Fruit fly (Drosophila melanogaster) whole organism, embryonic: ENCODE results near the gene CG31249.

Experiments used
- Abd-B ChIP-seq: fragments of 200-800 bp; sonication (Bioruptor generic); optimal IDR thresholded peaks from 2 replicates; lab custom pipeline; 2018; ENCODE audit warnings: missing biosample characterization, mild to moderate bottlenecking, missing genetic modification characterization, moderate library complexity
- Aef1 ChIP-seq: fragments of 200-800 bp; sonication (Bioruptor generic); IDR thresholded peaks from 3 replicates; pipeline ENCODE4 v1.3.6; 2022; ENCODE audit warnings: missing biosample characterization, missing genetic modification characterization
- Asciz ChIP-seq: fragments of 200-800 bp; sonication (Bioruptor generic); optimal IDR thresholded peaks from 2 replicates; lab custom pipeline; 2017; ENCODE audit warnings: missing biosample characterization, mild to moderate bottlenecking, missing genetic modification characterization, missing genetic modification reagents
- C15 ChIP-seq: fragments of 200-800 bp; sonication (Bioruptor generic); IDR thresholded peaks from 3 replicates; pipeline ENCODE4 v1.3.6; 2022; ENCODE audit warnings: missing biosample characterization, missing genetic modification characterization
- CG14965 ChIP-seq: fragments of 200-800 bp; sonication (Bioruptor generic); optimal IDR thresholded peaks from 2 replicates; lab custom pipeline; 2016; ENCODE audit warnings: missing biosample characterization, missing genetic modification characterization, borderline replicate concordance
- CG15011 ChIP-seq: fragments of 200-800 bp; sonication (Bioruptor generic); optimal IDR thresholded peaks from 3 replicates; lab custom pipeline; 2018; ENCODE audit warnings: missing biosample characterization, mild to moderate bottlenecking, missing genetic modification characterization
- CG15269 ChIP-seq: fragments of 200-800 bp; sonication (Bioruptor generic); optimal IDR thresholded peaks from 2 replicates; lab custom pipeline; 2018; ENCODE audit warnings: missing biosample characterization, mild to moderate bottlenecking, missing genetic modification characterization, moderate library complexity
- CG15601 ChIP-seq: fragments of 200-800 bp; sonication (Bioruptor generic); optimal IDR thresholded peaks from 3 replicates; lab custom pipeline; 2019; ENCODE audit warnings: missing biosample characterization, mild to moderate bottlenecking, missing genetic modification characterization, moderate library complexity
- CG17186 ChIP-seq: fragments of 200-800 bp; sonication (Bioruptor generic); optimal IDR thresholded peaks from 3 replicates; lab custom pipeline; 2017; ENCODE audit warnings: missing biosample characterization, missing genetic modification reagents, missing genetic modification characterization
- CG17802 ChIP-seq: fragments of 200-800 bp; sonication (Bioruptor generic); optimal IDR thresholded peaks from 2 replicates; lab custom pipeline; 2018; ENCODE audit warnings: missing biosample characterization, mild to moderate bottlenecking, missing genetic modification characterization, moderate library complexity
- CG2875 ChIP-seq: fragments of 200-800 bp; sonication (Bioruptor generic); optimal IDR thresholded peaks from 2 replicates; lab custom pipeline; 2017; ENCODE audit warnings: missing biosample characterization, mild to moderate bottlenecking, missing genetic modification characterization, missing genetic modification reagents
- CG30020 ChIP-seq: fragments of 200-800 bp; optimal IDR thresholded peaks from 2 replicates; lab custom pipeline; 2019; ENCODE audit warnings: missing biosample characterization, mild to moderate bottlenecking, missing genetic modification characterization, moderate library complexity
- CG30431 ChIP-seq: fragments of 200-800 bp; sonication (Bioruptor generic); optimal IDR thresholded peaks from 2 replicates; lab custom pipeline; 2017; ENCODE audit warnings: missing biosample characterization, missing genetic modification characterization
- CG3281 ChIP-seq: fragments of 200-800 bp; sonication (Bioruptor generic); optimal IDR thresholded peaks from 3 replicates; lab custom pipeline; 2017; ENCODE audit warnings: missing biosample characterization, mild to moderate bottlenecking, missing genetic modification characterization
- CG34224 ChIP-seq: fragments of 200-800 bp; sonication (Bioruptor generic); IDR thresholded peaks from 3 replicates; pipeline ENCODE4 v1.3.6; 2022; ENCODE audit warnings: missing biosample characterization, missing genetic modification characterization; ENCODE audit not compliant: partially characterized antibody
- CG34376 ChIP-seq: fragments of 200-800 bp; sonication (Bioruptor generic); optimal IDR thresholded peaks from 2 replicates; lab custom pipeline; 2018; ENCODE audit warnings: missing biosample characterization, mild to moderate bottlenecking, missing genetic modification characterization
- CG4617 ChIP-seq: fragments of 200-800 bp; sonication (Bioruptor generic); optimal IDR thresholded peaks from 3 replicates; lab custom pipeline; 2016; ENCODE audit warnings: missing biosample characterization, missing genetic modification characterization, borderline replicate concordance
- CG5245 ChIP-seq: fragments of 200-800 bp; sonication (Bioruptor generic); optimal IDR thresholded peaks from 3 replicates; lab custom pipeline; 2016; ENCODE audit warnings: missing biosample characterization, missing genetic modification characterization
- CG6654 ChIP-seq: fragments of 200-800 bp; sonication (Bioruptor generic); optimal IDR thresholded peaks from 2 replicates; lab custom pipeline; 2017; ENCODE audit warnings: missing biosample characterization, mild to moderate bottlenecking, missing genetic modification characterization
- CG8089 ChIP-seq: fragments of 200-800 bp; sonication (Bioruptor generic); optimal IDR thresholded peaks from 3 replicates; lab custom pipeline; 2016; ENCODE audit warnings: missing biosample characterization, missing genetic modification characterization
- Camta ChIP-seq: fragments of 200-800 bp; sonication (Bioruptor generic); optimal IDR thresholded peaks from 2 replicates; lab custom pipeline; 2016; ENCODE audit warnings: missing biosample characterization, missing genetic modification characterization
- D19A ChIP-seq: fragments of 200-800 bp; optimal IDR thresholded peaks from 3 replicates; lab custom pipeline; 2019; ENCODE audit warnings: missing biosample characterization, mild to moderate bottlenecking, missing genetic modification characterization, moderate library complexity
- Doc2 ChIP-seq: fragments of 200-800 bp; sonication (Bioruptor generic); IDR thresholded peaks from 2 replicates; pipeline ENCODE4 v1.3.6; 2022; ENCODE audit warnings: missing biosample characterization, missing genetic modification characterization
- Doc3 ChIP-seq: fragments of 200-800 bp; sonication (Bioruptor generic); IDR thresholded peaks from 3 replicates; pipeline ENCODE4 v1.3.6; 2022; ENCODE audit warnings: missing biosample characterization, missing genetic modification characterization; ENCODE audit not compliant: partially characterized antibody
- Elba2 ChIP-seq: fragments of 200-800 bp; sonication (Bioruptor generic); optimal IDR thresholded peaks from 3 replicates; lab custom pipeline; 2016; ENCODE audit warnings: missing biosample characterization, missing genetic modification characterization
- GATAe ChIP-seq: fragments of 200-800 bp; sonication (Bioruptor generic); conservative IDR thresholded peaks from 2 replicates; pipeline ENCODE4 v1.3.6; 2022; ENCODE audit warnings: missing biosample characterization, missing genetic modification characterization
- Hmx ChIP-seq: fragments of 200-800 bp; sonication (Bioruptor generic); optimal IDR thresholded peaks from 2 replicates; lab custom pipeline; 2016; ENCODE audit warnings: missing biosample characterization, missing genetic modification characterization
- Hr51 ChIP-seq, 2 experiments: fragments of 200-800 bp; sonication (Bioruptor generic); optimal IDR thresholded peaks; 2 replicates in 1 of 2; 3 replicates in 1 of 2; lab custom pipeline; 2016 to 2018; ENCODE audit warnings: missing biosample characterization in 2 of 2, missing genetic modification characterization in 2 of 2, mild to moderate bottlenecking in 1 of 2, moderate library complexity in 1 of 2
- Med ChIP-seq: fragments of 200-800 bp; sonication (Bioruptor generic); peaks from one replicate; lab custom pipeline; 2016; ENCODE audit warnings: missing biosample characterization, missing genetic modification characterization, mild to moderate bottlenecking, inconsistent platforms, moderate library complexity
- Mrtf ChIP-seq: fragments of 200-800 bp; sonication (Bioruptor generic); IDR thresholded peaks from 3 replicates; pipeline ENCODE4 v1.3.6; 2022; ENCODE audit warnings: missing biosample characterization, missing genetic modification characterization
- Oaz ChIP-seq: fragments of 200-800 bp; sonication (Bioruptor generic); IDR thresholded peaks from 2 replicates; pipeline ENCODE4 v1.3.6; 2022; ENCODE audit warnings: missing biosample characterization, missing genetic modification characterization
- PHDP ChIP-seq: fragments of 200-800 bp; sonication (Bioruptor generic); optimal IDR thresholded peaks from 3 replicates; lab custom pipeline; 2018; ENCODE audit warnings: missing biosample characterization, mild to moderate bottlenecking, missing genetic modification characterization, moderate library complexity
- Sin3A ChIP-seq: fragments of >200 bp; optimal IDR thresholded peaks from 2 replicates; lab custom pipeline; 2018
- Sry-β ChIP-seq: fragments of 200-800 bp; sonication (Bioruptor generic); optimal IDR thresholded peaks from 2 replicates; lab custom pipeline; 2018; ENCODE audit warnings: missing biosample characterization, mild to moderate bottlenecking, missing genetic modification characterization, moderate library complexity
- Xbp1 ChIP-seq: fragments of 200-800 bp; sonication (Bioruptor generic); optimal IDR thresholded peaks from 3 replicates; lab custom pipeline; 2016; ENCODE audit warnings: missing biosample characterization, mild to moderate bottlenecking, missing genetic modification characterization
- YL-1 ChIP-seq: fragments of 200-800 bp; sonication (Bioruptor generic); optimal IDR thresholded peaks from 3 replicates; lab custom pipeline; 2017; ENCODE audit warnings: missing biosample characterization, mild to moderate bottlenecking, missing genetic modification characterization
- ash1 ChIP-seq: fragments of 200-800 bp; sonication (Bioruptor generic); optimal IDR thresholded peaks from 2 replicates; lab custom pipeline; 2018; ENCODE audit warnings: missing biosample characterization, mild to moderate bottlenecking, missing genetic modification characterization
- br ChIP-seq: fragments of >200 bp; optimal IDR thresholded peaks from 2 replicates; lab custom pipeline; 2017
- fd3F ChIP-seq: fragments of 200-800 bp; sonication (Bioruptor generic); optimal IDR thresholded peaks from 2 replicates; lab custom pipeline; 2018; ENCODE audit warnings: missing biosample characterization, mild to moderate bottlenecking, missing genetic modification characterization, moderate library complexity
- gcm2 ChIP-seq: fragments of 200-800 bp; sonication (Bioruptor generic); optimal IDR thresholded peaks from 2 replicates; lab custom pipeline; 2016; ENCODE audit warnings: missing biosample characterization, missing genetic modification characterization
- grn ChIP-seq: fragments of 200-800 bp; sonication (Bioruptor generic); optimal IDR thresholded peaks from 3 replicates; lab custom pipeline; 2017; ENCODE audit warnings: missing biosample characterization, missing genetic modification characterization
- gsb ChIP-seq: fragments of 200-800 bp; sonication (Bioruptor generic); IDR thresholded peaks from 2 replicates; pipeline ENCODE4 v1.3.6; 2022; ENCODE audit warnings: missing biosample characterization, missing genetic modification characterization
- lilli ChIP-seq: fragments of 200-800 bp; sonication (Bioruptor generic); optimal IDR thresholded peaks from 3 replicates; lab custom pipeline; 2016; ENCODE audit warnings: missing biosample characterization, missing genetic modification characterization
- maf-S ChIP-seq: fragments of 200-800 bp; sonication (Bioruptor generic); optimal IDR thresholded peaks from 2 replicates; lab custom pipeline; 2016; ENCODE audit warnings: missing biosample characterization, missing genetic modification characterization
- pita ChIP-seq: fragments of 200-800 bp; sonication (Bioruptor generic); optimal IDR thresholded peaks from 2 replicates; lab custom pipeline; 2017; ENCODE audit warnings: missing biosample characterization, mild to moderate bottlenecking, missing genetic modification characterization
- stc ChIP-seq: fragments of 200-800 bp; sonication (Bioruptor generic); IDR thresholded peaks from 2 replicates; pipeline ENCODE4 v1.3.6; 2022; ENCODE audit warnings: missing biosample characterization, missing genetic modification characterization
- tup ChIP-seq: fragments of 200-800 bp; sonication (Bioruptor generic); optimal IDR thresholded peaks from 2 replicates; lab custom pipeline; 2016; ENCODE audit warnings: missing biosample characterization, mild to moderate bottlenecking, missing genetic modification characterization, moderate library complexity
- twi ChIP-seq: fragments of 200-800 bp; optimal IDR thresholded peaks from 2 replicates; lab custom pipeline; 2019; ENCODE audit warnings: missing biosample characterization, mild to moderate bottlenecking, missing genetic modification characterization, moderate library complexity
- z ChIP-seq: fragments of 200-800 bp; sonication (Bioruptor generic); IDR thresholded peaks from 3 replicates; pipeline ENCODE4 v1.3.6; 2022; ENCODE audit warnings: missing biosample characterization, missing genetic modification characterization
- zen2 ChIP-seq: fragments of 200-800 bp; sonication (Bioruptor generic); IDR thresholded peaks from 3 replicates; pipeline ENCODE4 v1.3.6; 2022; ENCODE audit warnings: missing biosample characterization, missing genetic modification characterization; ENCODE audit not compliant: partially characterized antibody

CG31249 gene

DNA sequence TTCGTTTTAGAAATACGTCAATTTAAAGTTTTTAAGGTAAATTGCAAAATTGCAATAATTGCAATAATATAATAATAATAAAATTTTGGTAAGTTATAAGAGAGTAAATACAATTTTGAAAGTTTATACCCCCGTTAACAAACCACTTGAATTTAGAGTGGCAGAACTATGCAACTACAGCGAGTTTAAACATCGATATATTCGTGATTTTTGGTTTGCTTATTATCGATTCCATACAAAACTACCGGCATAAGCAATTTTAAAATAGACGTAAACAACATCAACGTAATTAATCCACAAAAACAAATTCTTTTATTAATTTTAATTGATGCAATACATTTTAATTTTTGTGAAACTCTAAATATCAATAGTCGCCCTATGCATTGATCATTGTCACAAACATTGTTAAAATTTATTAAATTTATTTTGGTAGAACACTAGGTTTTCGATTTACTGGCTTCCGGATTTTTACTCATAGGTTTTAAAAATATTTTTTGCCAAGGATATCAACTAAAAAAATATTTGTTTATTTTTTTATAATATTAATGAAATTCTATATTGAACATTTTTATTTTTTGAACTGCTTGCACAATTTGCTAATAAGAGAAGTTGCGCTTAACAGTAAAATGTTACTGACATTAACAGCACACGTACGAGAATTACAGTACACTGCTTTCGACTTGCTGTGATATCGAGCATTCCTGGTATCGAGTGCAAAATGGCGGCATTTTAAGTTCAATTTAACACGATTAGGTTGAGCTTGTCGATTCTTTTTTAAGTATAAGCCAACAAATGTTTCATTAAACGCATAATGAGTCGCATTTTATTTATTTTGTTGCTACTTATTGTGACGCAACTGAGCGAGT, 32.1 kb upstream of the CG31249 start, which contains the start of gene Pxt (continued):
- no peak for TF ChIP-seq CG15011
- no peak for TF ChIP-seq CG6654 (GFP tag; lab: Kevin White, UChicago)
- TF ChIP-seq Oaz (GFP tag; lab: Robert Waterston, UW), result no peak
- no peak for TF ChIP-seq grn (GFP tag; lab: Kevin White, UChicago)
- TF ChIP-seq CG3281 (GFP tag; lab: Kevin White, UChicago), result no peak
- no peak for TF ChIP-seq CG4617
- peak; percentile 27 for TF ChIP-seq CG15601 (tag; lab: Kevin White, UChicago)
- no peak for TF ChIP-seq twi (tag; lab: Kevin White, UChicago)
- no peak for TF ChIP-seq Xbp1 (GFP tag; lab: Kevin White, UChicago)
- TF ChIP-seq Sin3A (lab: Kevin White, UChicago), result no peak
- TF ChIP-seq CG34224 (GFP tag; lab: Robert Waterston, UW), result no peak; the same call in 2 of the 3 replicates
- TF ChIP-seq fd3F (GFP tag; lab: Kevin White, UChicago), result no peak
- TF ChIP-seq CG34376 (GFP tag; lab: Kevin White, UChicago), result no peak
- no peak for TF ChIP-seq CG30431 (GFP tag; lab: Kevin White, UChicago)
- no peak for TF ChIP-seq Mrtf (GFP tag; lab: Robert Waterston, UW)
- TF ChIP-seq maf-S, result no peak
- TF ChIP-seq D19A, result no peak
- peak; percentile 16 for TF ChIP-seq Med (GFP tag; lab: Kevin White, UChicago)
- TF ChIP-seq z, result no peak
- no peak for TF ChIP-seq stc (GFP tag; lab: Robert Waterston, UW)
- TF ChIP-seq Asciz, result no peak
- TF ChIP-seq GATAe, result no peak
- TF ChIP-seq Doc2 (GFP tag; lab: Robert Waterston, UW), result no peak
- no peak for TF ChIP-seq lilli
- no peak for TF ChIP-seq Hmx
- no peak for TF ChIP-seq CG30020 (tag; lab: Kevin White, UChicago)
- no peak for TF ChIP-seq gcm2 (GFP tag; lab: Kevin White, UChicago)
- TF ChIP-seq gsb (GFP tag; lab: Robert Waterston, UW), result no peak
- TF ChIP-seq YL-1 (GFP tag; lab: Kevin White, UChicago), result no peak
- TF ChIP-seq Hr51 (GFP tag; optimal IDR thresholded peaks at IDR 0.05; lab: Kevin White, UChicago), result no peak
- no peak for TF ChIP-seq CG8089 (GFP tag; lab: Kevin White, UChicago)
- peak; percentile 99 for TF ChIP-seq CG17186 (GFP tag; lab: Kevin White, UChicago)
- TF ChIP-seq br (lab: Kevin White, UChicago), result no peak
- TF ChIP-seq CG14965, result no peak
- TF ChIP-seq CG5245 (GFP tag; lab: Kevin White, UChicago), result no peak
- no peak for TF ChIP-seq tup (GFP tag; lab: Kevin White, UChicago)
- TF ChIP-seq Aef1 (GFP tag; lab: Robert Waterston, UW), result no peak
- no peak for TF ChIP-seq Abd-B (GFP tag; lab: Kevin White, UChicago)
- TF ChIP-seq Camta (GFP tag; lab: Kevin White, UChicago), result no peak
- peak; percentile 10 for TF ChIP-seq Elba2 (GFP tag; lab: Kevin White, UChicago)
- no peak for TF ChIP-seq CG15269 (tag; lab: Kevin White, UChicago)
- no peak for TF ChIP-seq C15 (GFP tag; lab: Robert Waterston, UW)
- TF ChIP-seq zen2 (GFP tag; lab: Robert Waterston, UW), result no peak; the same call in 2 of the 3 replicates
- TF ChIP-seq CG2875 (GFP tag; lab: Kevin White, UChicago), result no peak
- TF ChIP-seq PHDP, result no peak
- TF ChIP-seq Doc3 (GFP tag; lab: Robert Waterston, UW), result no peak; the same call in 2 of the 3 replicates
- TF ChIP-seq Sry-β (GFP tag; lab: Kevin White, UChicago), result no peak
- TF ChIP-seq pita, result no peak
- no peak for TF ChIP-seq ash1 (GFP tag; lab: Kevin White, UChicago)
- no peak for TF ChIP-seq CG17802 (tag; lab: Kevin White, UChicago)
